Fruit fly (Drosophila melanogaster): ENCODE data around the gene Mhc.

Mhc gene

DNA sequence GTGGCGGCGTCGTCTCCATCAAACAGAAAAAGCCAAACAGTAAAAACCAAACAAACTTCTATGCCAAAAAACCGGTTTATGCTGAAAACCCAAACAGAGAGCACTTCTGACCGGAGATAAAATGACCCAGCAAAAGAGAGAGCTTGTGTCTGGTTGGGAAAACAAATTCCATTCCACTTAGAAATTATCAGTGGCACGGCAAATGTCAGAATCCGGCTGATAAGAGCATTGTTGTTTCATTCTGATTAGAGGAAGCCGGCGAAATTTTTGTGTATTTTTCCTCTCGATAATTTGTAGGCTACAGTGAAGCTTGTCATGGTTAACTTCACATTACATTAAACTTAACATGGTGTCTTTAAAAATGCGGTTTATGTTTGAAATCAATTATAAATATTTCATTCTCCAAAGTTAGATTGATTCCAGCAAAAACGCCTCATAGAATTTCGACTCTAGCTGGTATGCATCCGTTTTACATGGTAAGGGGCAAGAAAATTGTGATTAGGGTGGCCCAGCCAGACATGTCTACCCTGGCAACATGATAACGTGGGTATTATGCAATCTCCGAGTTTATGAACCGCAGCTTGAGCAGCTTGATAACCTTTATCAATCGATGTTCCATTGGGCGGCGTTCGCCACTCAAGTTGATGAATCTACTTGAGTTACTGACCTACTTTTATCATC lies 51.2 kb downstream of the Mhc start (continued):
- no peak for TF ChIP-seq abd-A (tag; optimal IDR thresholded peaks at IDR 0.05)
- no peak for TF ChIP-seq Chrac-16 (GFP tag; optimal IDR thresholded peaks at IDR 0.05)
- TF ChIP-seq cas (GFP tag; IDR thresholded peaks at IDR 0.05), result no peak
- no peak for TF ChIP-seq Ets97D (GFP tag; optimal IDR thresholded peaks at IDR 0.05)
- no peak for TF ChIP-seq CTCF (GFP tag; optimal IDR thresholded peaks at IDR 0.05)
- TF ChIP-seq Dip2 (GFP tag; IDR thresholded peaks at IDR 0.05), result no peak
- TF ChIP-seq CG9876 (GFP tag; optimal IDR thresholded peaks at IDR 0.05), result no peak
- TF ChIP-seq gsb-n (tag; optimal IDR thresholded peaks at IDR 0.05), result no peak
- TF ChIP-seq cwo (GFP tag; optimal IDR thresholded peaks at IDR 0.05), result no peak
- peak; percentile 33; the same call in 1 of the 3 replicates for TF ChIP-seq ci (GFP tag; IDR thresholded peaks at IDR 0.05)
- TF ChIP-seq CG1792 (GFP tag; optimal IDR thresholded peaks at IDR 0.05), result peak; percentile 8
- peak; percentile 37 for TF ChIP-seq mam (GFP tag; optimal IDR thresholded peaks at IDR 0.05)
- TF ChIP-seq fd64A (GFP tag; optimal IDR thresholded peaks at IDR 0.05), result no peak
- TF ChIP-seq ara (GFP tag; IDR thresholded peaks at IDR 0.05), result no peak
- TF ChIP-seq BtbVII (GFP tag; optimal IDR thresholded peaks at IDR 0.05), result peak; percentile 36
- no peak for TF ChIP-seq Dek (tag; optimal IDR thresholded peaks at IDR 0.05)
- TF ChIP-seq CG6791 (GFP tag; IDR thresholded peaks at IDR 0.05; ENCODE audit: partially characterized antibody), result 0 out of 3 replicates have a peak, but pooled peaks have one; percentile 23
- no peak for TF ChIP-seq CG12071 (GFP tag; optimal IDR thresholded peaks at IDR 0.05)
- TF ChIP-seq Ets65A (GFP tag), result peak; percentile 94
- peak; percentile 32 for TF ChIP-seq Sox102F (GFP tag; optimal IDR thresholded peaks at IDR 0.05)
- no peak for TF ChIP-seq Scr (GFP tag; IDR thresholded peaks at IDR 0.05; ENCODE audit: partially characterized antibody)
- no peak for TF ChIP-seq CG3163 (GFP tag; optimal IDR thresholded peaks at IDR 0.05)
- TF ChIP-seq CG6765 (GFP tag; optimal IDR thresholded peaks at IDR 0.05), result no peak
- no peak for TF ChIP-seq CG6272 (GFP tag; IDR thresholded peaks at IDR 0.05)
- peak; percentile 73 for TF ChIP-seq Dip3 (GFP tag; optimal IDR thresholded peaks at IDR 0.05)
- no peak for TF ChIP-seq sna (GFP tag; IDR thresholded peaks at IDR 0.05; ENCODE audit: partially characterized antibody)
- no peak for TF ChIP-seq E2f2 (GFP tag; IDR thresholded peaks at IDR 0.05)
- peak; percentile 0 for TF ChIP-seq CG13424 (tag; optimal IDR thresholded peaks at IDR 0.05)
- no peak for TF ChIP-seq stwl (tag; optimal IDR thresholded peaks at IDR 0.05)
- TF ChIP-seq CG1024 (GFP tag; IDR thresholded peaks at IDR 0.05), result no peak
- TF ChIP-seq lmd (GFP tag; IDR thresholded peaks at IDR 0.05), result no peak; the same call in 1 of the 2 replicates
- no peak for TF ChIP-seq Mes4 (GFP tag; optimal IDR thresholded peaks at IDR 0.05)
- TF ChIP-seq exex (tag; optimal IDR thresholded peaks at IDR 0.05), result peak; percentile 31
- TF ChIP-seq prd (optimal IDR thresholded peaks at IDR 0.05), result no peak
- TF ChIP-seq prd (GFP tag; IDR thresholded peaks at IDR 0.05), result 0 out of 3 replicates have a peak, but pooled peaks have one; percentile 9
- no peak for TF ChIP-seq Asciz (GFP tag; optimal IDR thresholded peaks at IDR 0.05)
- TF ChIP-seq CG4730 (GFP tag; IDR thresholded peaks at IDR 0.05), result no peak
- TF ChIP-seq MBD-R2 (GFP tag; IDR thresholded peaks at IDR 0.05), result no peak
- no peak for TF ChIP-seq toy (GFP tag; IDR thresholded peaks at IDR 0.05)
- TF ChIP-seq CG17802 (tag; optimal IDR thresholded peaks at IDR 0.05), result no peak
- TF ChIP-seq CG8924 (tag; optimal IDR thresholded peaks at IDR 0.05), result no peak
- no peak for TF ChIP-seq psq (GFP tag; optimal IDR thresholded peaks at IDR 0.05)
- no peak for TF ChIP-seq CG31365 (tag; optimal IDR thresholded peaks at IDR 0.05)
- peak; percentile 9 for TF ChIP-seq caup (GFP tag; optimal IDR thresholded peaks at IDR 0.05; ENCODE audit: severe bottlenecking)
- TF ChIP-seq CG13123 (GFP tag; optimal IDR thresholded peaks at IDR 0.05), result no peak
- TF ChIP-seq ewg (GFP tag; optimal IDR thresholded peaks at IDR 0.05), result no peak
- TF ChIP-seq bigmax (GFP tag; optimal IDR thresholded peaks at IDR 0.05), result no peak

All from whole organism, embryonic.